Worm (Caenorhabditis elegans) whole organism, late embryonic: ENCODE results near the gene nspa-8.

Experiments
- ceh-19 ChIP-seq: fragments of 200-800 bp; sonication (Bioruptor generic); optimal IDR thresholded peaks from 2 replicates; lab custom pipeline; 2018; ENCODE audit warnings: mild to moderate bottlenecking, missing genetic modification characterization, missing compliant biosample characterization
- mec-3 ChIP-seq: sonication (generic microtip); optimal IDR thresholded peaks from 2 replicates; lab custom pipeline; 2016; ENCODE audit warnings: borderline replicate concordance, missing genetic modification characterization, missing compliant biosample characterization
- pros-1 ChIP-seq: fragments of 150-350 bp; optimal IDR thresholded peaks from 2 replicates; lab custom pipeline; 2014; ENCODE audit warnings: missing biosample characterization, missing genetic modification reagents, missing genetic modification characterization

DNA sequence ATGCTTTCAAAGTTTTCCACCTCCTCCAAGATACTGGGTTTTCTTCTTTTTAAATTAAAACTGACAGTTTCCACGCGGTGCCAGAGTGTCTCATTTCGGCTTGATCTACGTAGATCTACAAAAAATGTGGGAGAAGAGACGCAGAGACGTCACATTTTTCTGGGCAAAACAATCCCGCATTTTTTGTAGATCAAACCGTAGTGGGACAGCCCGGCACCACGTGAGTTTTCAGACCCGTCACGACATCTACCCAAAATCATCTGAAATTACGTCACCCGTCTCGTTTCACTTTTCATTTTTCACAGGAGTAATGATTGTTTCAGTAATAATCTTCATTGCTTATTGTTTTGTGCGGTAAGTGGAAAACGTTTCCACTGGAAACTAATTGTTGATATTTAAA is 1.6 kb upstream of the nspa-8 start:
- TF ChIP-seq pros-1 (tag; lab: Kevin White, UChicago): no peak
- no peak for TF ChIP-seq ceh-19 (GFP tag; lab: Kevin White, UChicago)
- no peak for TF ChIP-seq mec-3 (tag; lab: Kevin White, UChicago)
